Fruit fly (Drosophila melanogaster) whole organism, prepupa: Measurements from ENCODE around the gene mei-38.
"Not testable (repeated sequence)": the region's sequence is repeated elsewhere in the genome, so short reads cannot be mapped to it uniquely, and the experiment has no call there.

Source experiments
- CG1621 ChIP-seq: fragments of 200-800 bp; sonication (Bioruptor generic); optimal IDR thresholded peaks from 3 replicates; lab custom pipeline; 2018; ENCODE audit warnings: missing biosample characterization, mild to moderate bottlenecking, missing genetic modification characterization
- CG6276 ChIP-seq: fragments of 200-800 bp; sonication (Bioruptor generic); optimal IDR thresholded peaks from 2 replicates; lab custom pipeline; 2017; ENCODE audit warnings: missing biosample characterization, mild to moderate bottlenecking, missing genetic modification characterization
- CG8119 ChIP-seq: fragments of 200-800 bp; sonication (Bioruptor generic); IDR thresholded peaks from 3 replicates; pipeline ENCODE4 v1.3.6; 2022; ENCODE audit warnings: missing biosample characterization, missing genetic modification characterization
- Gug ChIP-seq: fragments of 200-800 bp; sonication (Bioruptor generic); IDR thresholded peaks from 2 replicates; pipeline ENCODE4 v1.3.6; 2022; ENCODE audit warnings: missing biosample characterization, missing genetic modification characterization
- acj6 ChIP-seq: fragments of 200-800 bp; sonication (Bioruptor generic); optimal IDR thresholded peaks from 3 replicates; lab custom pipeline; 2016; ENCODE audit warnings: missing biosample characterization, missing genetic modification characterization
- dac ChIP-seq: fragments of 200-800 bp; sonication (Bioruptor generic); optimal IDR thresholded peaks from 2 replicates; lab custom pipeline; 2017; ENCODE audit warnings: missing biosample characterization, mild to moderate bottlenecking, missing genetic modification characterization
- salr ChIP-seq, 2 experiments: fragments of 200-800 bp; sonication (Bioruptor generic); optimal IDR thresholded peaks; 3 replicates each; lab custom pipeline; 2016 to 2018; ENCODE audit warnings: missing biosample characterization in 2 of 2, missing genetic modification characterization in 2 of 2, mild to moderate bottlenecking in 1 of 2
- topi ChIP-seq: fragments of 200-800 bp; sonication (Bioruptor generic); optimal IDR thresholded peaks from 3 replicates; lab custom pipeline; 2016; ENCODE audit warnings: missing biosample characterization, missing genetic modification characterization

DNA sequence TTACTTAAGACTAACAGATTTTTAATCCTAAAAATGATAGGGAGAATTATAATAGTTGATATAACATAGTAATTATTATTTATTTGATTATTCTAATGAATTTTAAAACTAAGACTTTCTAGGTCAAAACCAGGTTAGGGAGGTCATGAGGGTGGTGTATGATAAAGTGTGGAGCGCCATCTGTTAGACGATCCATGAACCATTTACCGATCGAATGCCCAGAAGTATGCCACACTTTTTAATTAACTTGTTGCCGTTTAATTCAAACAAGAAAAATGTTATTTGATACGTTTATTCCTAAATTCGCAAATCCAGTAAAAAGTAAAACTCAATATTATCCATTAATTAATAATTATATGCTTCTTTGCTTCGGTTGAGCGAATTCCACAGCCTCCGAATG lies 46.4 kb downstream of the mei-38 start:
- TF ChIP-seq Gug (GFP tag; lab: Robert Waterston, UW); dac (GFP tag; lab: Kevin White, UChicago); acj6; salr (GFP tag; optimal IDR thresholded peaks at IDR 0.05; lab: Kevin White, UChicago); CG1621 (tag; lab: Kevin White, UChicago); CG6276 (GFP tag; lab: Kevin White, UChicago); topi (GFP tag; lab: Kevin White, UChicago); CG8119 (GFP tag; lab: Robert Waterston, UW): not testable (repeated sequence)
